Fruit fly (Drosophila melanogaster): ENCODE data around the gene CG12730.

- TF ChIP-seq Hr78 (GFP tag; optimal IDR thresholded peaks at IDR 0.05) (no peak), Mio (GFP tag; optimal IDR thresholded peaks at IDR 0.05) (no peak), brk (GFP tag; optimal IDR thresholded peaks at IDR 0.05) (no peak), rgr (GFP tag; optimal IDR thresholded peaks at IDR 0.05) (no peak)
Observed at dm6 chrX:5560083-5560482, 43.7 kb downstream of the CG12730 start, which contains the start of gene Vsx2.

Measured in whole organism, wandering third instar larva.